Worm (Caenorhabditis elegans) whole organism, midembryonic: ENCODE results near the gene ceh-22.

Experiments used
- klf-2 ChIP-seq: fragments of 200-800 bp; sonication (Bioruptor generic); conservative IDR thresholded peaks from 2 replicates; pipeline ENCODE4 v1.3.6; 2022; ENCODE audit warnings: missing genetic modification reagents, missing genetic modification characterization, missing compliant biosample characterization
- med-1 ChIP-seq: sonication (generic microtip); optimal IDR thresholded peaks from 2 replicates; lab custom pipeline; 2017; ENCODE audit warnings: missing genetic modification characterization, mild to moderate bottlenecking, missing compliant biosample characterization, antibody characterized with exemption, missing genetic modification reagents; ENCODE audit not compliant: insufficient read depth
- ztf-23 ChIP-seq: fragments of 200-800 bp; sonication (Bioruptor generic); IDR thresholded peaks from 2 replicates; pipeline ENCODE4 v1.3.6; 2022; ENCODE audit warnings: missing genetic modification reagents, missing genetic modification characterization, missing compliant biosample characterization

DNA sequence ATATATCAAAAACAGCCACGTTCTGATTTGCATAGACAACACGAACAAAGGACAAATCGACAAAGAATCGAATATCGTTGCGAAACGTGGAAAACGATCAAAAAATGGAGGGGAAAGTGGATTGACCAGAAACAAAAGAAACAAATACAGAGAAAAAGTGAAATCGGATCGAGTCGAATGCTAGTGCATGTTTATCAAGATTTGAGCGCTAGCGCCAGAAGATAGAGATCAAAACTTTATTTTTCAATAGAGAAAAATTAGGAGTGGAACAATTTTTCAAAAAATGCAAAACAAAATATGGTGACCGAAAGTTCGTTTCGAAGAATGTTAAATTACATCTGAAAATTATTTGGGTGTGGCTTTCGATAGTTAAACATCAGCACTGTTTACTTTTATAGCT lies 9.7 kb upstream of the ceh-22 start:
- TF ChIP-seq med-1 (GFP tag; lab: Kevin White, UChicago) (no peak), klf-2 (GFP tag; lab: Robert Waterston, UW) (no peak), ztf-23 (GFP tag; lab: Robert Waterston, UW) (no peak)
